Worm (Caenorhabditis elegans) whole organism, L1 larva: ENCODE data around the gene gst-30.

Experiments
- C04F5.9 ChIP-seq: sonication (generic microtip); optimal IDR thresholded peaks from 2 replicates; lab custom pipeline; 2016; ENCODE audit warnings: missing genetic modification characterization, missing compliant biosample characterization
- F16B12.6 ChIP-seq: fragments of 150-350 bp; optimal IDR thresholded peaks from 2 replicates; lab custom pipeline; 2014; ENCODE audit warnings: missing biosample characterization, missing genetic modification characterization
- Y116A8C.19 ChIP-seq: sonication (generic microtip); optimal IDR thresholded peaks from 2 replicates; lab custom pipeline; 2016; ENCODE audit warnings: missing compliant biosample characterization, missing genetic modification characterization, borderline replicate concordance
- alr-1 ChIP-seq: fragments of 200-800 bp; sonication (Bioruptor generic); optimal IDR thresholded peaks from 2 replicates; lab custom pipeline; 2018; ENCODE audit warnings: borderline replicate concordance, mild to moderate bottlenecking, missing genetic modification characterization, missing compliant biosample characterization
- ama-1 ChIP-seq: fragments of 150-350 bp; optimal IDR thresholded peaks from 2 replicates; lab custom pipeline; 2014
- ceh-63 ChIP-seq: fragments of 200-800 bp; sonication (Bioruptor generic); optimal IDR thresholded peaks from 2 replicates; lab custom pipeline; 2018; ENCODE audit warnings: mild to moderate bottlenecking, missing genetic modification characterization, missing compliant biosample characterization
- ceh-8 ChIP-seq: fragments of 200-800 bp; sonication (Bioruptor generic); optimal IDR thresholded peaks from 2 replicates; lab custom pipeline; 2018; ENCODE audit warnings: mild to moderate bottlenecking, missing genetic modification characterization, moderate library complexity, missing compliant biosample characterization
- ceh-88 ChIP-seq: fragments of 200-800 bp; sonication (Bioruptor generic); IDR thresholded peaks from 2 replicates; pipeline ENCODE4 v1.3.6; 2022; ENCODE audit warnings: missing genetic modification characterization, missing compliant biosample characterization
- dpl-1 ChIP-seq, 3 experiments: fragments of 150-350 bp in 2 of 3; sonication (generic microtip) in 1 of 3; optimal IDR thresholded peaks; 2 replicates each; lab custom pipeline; 2014 to 2017; ENCODE audit warnings: missing biosample characterization in 3 of 3, missing genetic modification characterization in 3 of 3, missing genetic modification reagents in 3 of 3
- dsc-1 ChIP-seq: sonication (generic microtip); optimal IDR thresholded peaks from 2 replicates; lab custom pipeline; 2016; ENCODE audit warnings: mild to moderate bottlenecking, missing genetic modification characterization, missing compliant biosample characterization
- efl-1 ChIP-seq, 4 experiments: fragments of 150-350 bp; optimal IDR thresholded peaks in 3 of 4; peaks in 1 of 4; 1 replicate in 1 of 4; 2 replicates in 3 of 4; lab custom pipeline; 2014; ENCODE audit warnings: missing biosample characterization in 2 of 4, missing genetic modification characterization in 2 of 4, missing genetic modification reagents in 2 of 4
- efl-3 ChIP-seq: fragments of 200-800 bp; sonication (Bioruptor generic); optimal IDR thresholded peaks from 2 replicates; lab custom pipeline; 2018; ENCODE audit warnings: mild to moderate bottlenecking, missing genetic modification characterization, missing compliant biosample characterization
- egl-27 ChIP-seq, 2 experiments: fragments of 150-350 bp in 1 of 2; sonication (generic microtip); optimal IDR thresholded peaks; 3 replicates each; lab custom pipeline; 2017 to 2018; ENCODE audit warnings: missing biosample characterization in 2 of 2, missing genetic modification characterization in 2 of 2, missing genetic modification reagents in 2 of 2
- elt-2 ChIP-seq: sonication (generic microtip); optimal IDR thresholded peaks from 2 replicates; lab custom pipeline; 2016; ENCODE audit warnings: missing genetic modification characterization, mild to moderate bottlenecking, inconsistent platforms, missing compliant biosample characterization, missing genetic modification reagents
- ets-5 ChIP-seq: fragments of 200-800 bp; sonication (Bioruptor generic); IDR thresholded peaks from 2 replicates; pipeline ENCODE4 v1.3.6; 2022; ENCODE audit warnings: missing genetic modification characterization, missing compliant biosample characterization
- hlh-17 ChIP-seq: fragments of 200-800 bp; sonication (Bioruptor generic); optimal IDR thresholded peaks from 2 replicates; lab custom pipeline; 2018; ENCODE audit warnings: missing genetic modification characterization, mild to moderate bottlenecking, missing compliant biosample characterization, moderate library complexity, borderline replicate concordance
- hlh-4 ChIP-seq: sonication (generic microtip); optimal IDR thresholded peaks from 2 replicates; lab custom pipeline; 2016; ENCODE audit warnings: mild to moderate bottlenecking, missing genetic modification characterization, missing compliant biosample characterization
- hpl-2 ChIP-seq: fragments of 150-350 bp; optimal IDR thresholded peaks from 2 replicates; lab custom pipeline; 2014; ENCODE audit warnings: missing biosample characterization, missing genetic modification reagents, missing genetic modification characterization
- isw-1 ChIP-seq: fragments of 200-800 bp; sonication (Bioruptor generic); IDR thresholded peaks from 2 replicates; pipeline ENCODE4 v1.3.6; 2022; ENCODE audit warnings: missing genetic modification characterization, missing compliant biosample characterization
- jun-1 ChIP-seq: fragments of 150-350 bp; optimal IDR thresholded peaks from 2 replicates; lab custom pipeline; 2014; ENCODE audit warnings: missing biosample characterization, missing genetic modification reagents, missing genetic modification characterization
- lin-15B ChIP-seq: fragments of 150-350 bp; sonication (generic microtip); optimal IDR thresholded peaks from 3 replicates; lab custom pipeline; 2014; ENCODE audit warnings: missing biosample characterization, missing genetic modification characterization
- lin-39 ChIP-seq: fragments of 150-350 bp; optimal IDR thresholded peaks from 2 replicates; lab custom pipeline; 2014; ENCODE audit warnings: missing biosample characterization, missing genetic modification reagents, missing genetic modification characterization
- lir-3 ChIP-seq: sonication (generic microtip); optimal IDR thresholded peaks from 2 replicates; lab custom pipeline; 2016; ENCODE audit warnings: mild to moderate bottlenecking, missing genetic modification characterization, moderate library complexity, missing compliant biosample characterization; ENCODE audit not compliant: poor library complexity
- mef-2 ChIP-seq: fragments of 150-350 bp; optimal IDR thresholded peaks from 2 replicates; lab custom pipeline; 2014; ENCODE audit warnings: missing biosample characterization, missing genetic modification characterization
- mep-1 ChIP-seq: fragments of 150-350 bp; optimal IDR thresholded peaks from 2 replicates; lab custom pipeline; 2014; ENCODE audit warnings: missing biosample characterization, missing genetic modification characterization
- nhr-12 ChIP-seq: sonication (generic microtip); optimal IDR thresholded peaks from 2 replicates; lab custom pipeline; 2017; ENCODE audit warnings: missing biosample characterization, missing genetic modification characterization
- nhr-20 ChIP-seq: sonication (generic microtip); optimal IDR thresholded peaks from 2 replicates; lab custom pipeline; 2016; ENCODE audit warnings: mild to moderate bottlenecking, missing genetic modification characterization, missing compliant biosample characterization
- nhr-47 ChIP-seq: sonication (generic microtip); optimal IDR thresholded peaks from 2 replicates; lab custom pipeline; 2016; ENCODE audit warnings: mild to moderate bottlenecking, missing genetic modification characterization, moderate library complexity, missing compliant biosample characterization
- nhr-71 ChIP-seq: sonication (generic microtip); optimal IDR thresholded peaks from 2 replicates; lab custom pipeline; 2016; ENCODE audit warnings: mild to moderate bottlenecking, missing genetic modification characterization, moderate library complexity, missing compliant biosample characterization
- nhr-77 ChIP-seq: fragments of 150-350 bp; optimal IDR thresholded peaks from 2 replicates; lab custom pipeline; 2014; ENCODE audit warnings: missing biosample characterization, missing genetic modification characterization
- nhr-84 ChIP-seq: sonication (generic microtip); optimal IDR thresholded peaks from 2 replicates; lab custom pipeline; 2017; ENCODE audit warnings: missing biosample characterization, missing genetic modification characterization
- nhr-85 ChIP-seq: sonication (generic microtip); peaks from one replicate; lab custom pipeline; 2016; ENCODE audit warnings: missing genetic modification characterization, inconsistent platforms, missing compliant biosample characterization
- nhr-90 ChIP-seq: sonication (generic microtip); optimal IDR thresholded peaks from 2 replicates; lab custom pipeline; 2016; ENCODE audit warnings: mild to moderate bottlenecking, missing genetic modification characterization, missing compliant biosample characterization; ENCODE audit not compliant: poor library complexity
- pag-3 ChIP-seq: sonication (generic microtip); optimal IDR thresholded peaks from 2 replicates; lab custom pipeline; 2017; ENCODE audit warnings: missing genetic modification characterization, mild to moderate bottlenecking, missing compliant biosample characterization, antibody characterized with exemption, borderline replicate concordance; ENCODE audit not compliant: insufficient read depth
- pax-3 ChIP-seq: fragments of 200-800 bp; sonication (Bioruptor generic); optimal IDR thresholded peaks from 2 replicates; lab custom pipeline; 2018; ENCODE audit warnings: mild to moderate bottlenecking, missing genetic modification characterization, moderate library complexity, missing compliant biosample characterization
- pqm-1 ChIP-seq: sonication (generic microtip); optimal IDR thresholded peaks from 3 replicates; lab custom pipeline; 2017; ENCODE audit warnings: missing biosample characterization, missing genetic modification characterization
- rnt-1 ChIP-seq: sonication (generic microtip); optimal IDR thresholded peaks from 2 replicates; lab custom pipeline; 2016; ENCODE audit warnings: mild to moderate bottlenecking, missing genetic modification characterization, moderate library complexity, missing compliant biosample characterization
- skn-1 ChIP-seq: fragments of 150-350 bp; optimal IDR thresholded peaks from 2 replicates; lab custom pipeline; 2014; ENCODE audit warnings: missing biosample characterization, missing genetic modification characterization
- snpc-4 ChIP-seq: fragments of 150-350 bp; optimal IDR thresholded peaks from 2 replicates; lab custom pipeline; 2014; ENCODE audit warnings: missing biosample characterization, missing genetic modification characterization
- snu-23 ChIP-seq: sonication (generic microtip); optimal IDR thresholded peaks from 2 replicates; lab custom pipeline; 2016; ENCODE audit warnings: missing genetic modification characterization, missing compliant biosample characterization
- sptf-1 ChIP-seq: fragments of 150-350 bp; optimal IDR thresholded peaks from 2 replicates; lab custom pipeline; 2014; ENCODE audit warnings: missing biosample characterization, missing genetic modification characterization
- swsn-7 ChIP-seq: sonication (generic microtip); optimal IDR thresholded peaks from 2 replicates; lab custom pipeline; 2016; ENCODE audit warnings: missing genetic modification characterization, missing compliant biosample characterization
- tbx-2 ChIP-seq: sonication (generic microtip); optimal IDR thresholded peaks from 2 replicates; lab custom pipeline; 2016; ENCODE audit warnings: missing genetic modification characterization, missing compliant biosample characterization
- tlp-1 ChIP-seq: fragments of 150-350 bp; optimal IDR thresholded peaks from 2 replicates; lab custom pipeline; 2014; ENCODE audit warnings: missing biosample characterization, missing genetic modification characterization
- unc-130 ChIP-seq: fragments of 150-350 bp; optimal IDR thresholded peaks from 2 replicates; lab custom pipeline; 2017; ENCODE audit warnings: missing biosample characterization, missing genetic modification characterization, inconsistent platforms
- unc-62 ChIP-seq: fragments of 150-350 bp; optimal IDR thresholded peaks from 2 replicates; lab custom pipeline; 2014; ENCODE audit warnings: missing biosample characterization, missing genetic modification reagents, missing genetic modification characterization
- unc-86 ChIP-seq: sonication (generic microtip); optimal IDR thresholded peaks from 2 replicates; lab custom pipeline; 2016; ENCODE audit warnings: missing genetic modification characterization, missing compliant biosample characterization
- unc-98 ChIP-seq: fragments of 200-800 bp; sonication (Bioruptor generic); IDR thresholded peaks from 2 replicates; pipeline ENCODE4 v1.3.6; 2022; ENCODE audit warnings: missing genetic modification characterization, missing compliant biosample characterization
- vab-15 ChIP-seq: sonication (generic microtip); optimal IDR thresholded peaks from 2 replicates; lab custom pipeline; 2017; ENCODE audit warnings: missing genotype, mild to moderate bottlenecking, missing genetic modification characterization, missing compliant biosample characterization
- xbp-1 ChIP-seq: sonication (generic microtip); optimal IDR thresholded peaks from 2 replicates; lab custom pipeline; 2016; ENCODE audit warnings: missing genetic modification characterization, missing compliant biosample characterization
- zag-1 ChIP-seq: fragments of 150-350 bp; optimal IDR thresholded peaks from 2 replicates; lab custom pipeline; 2014; ENCODE audit warnings: missing biosample characterization, missing genetic modification characterization

gst-30 gene

ce11 chrII:4948118-4948517 lies 13.3 kb upstream of the gst-30 start:
- TF ChIP-seq nhr-85 (tag; lab: Kevin White, UChicago) (peak; percentile 59), ama-1 (no peak), elt-2 (tag; lab: Kevin White, UChicago) (peak; percentile 7), C04F5.9 (no peak)

ce11 chrII:4946775-4947174 lies 11.9 kb upstream of the gst-30 start:
- TF ChIP-seq xbp-1 (no peak), unc-130 (no peak), alr-1 (tag; lab: Kevin White, UChicago) (no peak), mef-2 (tag; lab: Kevin White, UChicago) (no peak), nhr-90 (tag; lab: Kevin White, UChicago) (no peak), lin-15B (tag; lab: Kevin White, UChicago) (no peak), swsn-7 (tag; lab: Kevin White, UChicago) (no peak), ceh-63 (no peak), ets-5 (no peak), Y116A8C.19 (tag; lab: Kevin White, UChicago) (no peak), vab-15 (tag; lab: Kevin White, UChicago) (no peak), pax-3 (tag; lab: Kevin White, UChicago) (no peak), isw-1 (GFP tag; lab: Robert Waterston, UW) (no peak), ceh-8 (GFP tag; lab: Kevin White, UChicago) (no peak), lir-3 (no peak), nhr-71 (tag; lab: Kevin White, UChicago) (peak; percentile 6), pqm-1 (tag; lab: Kevin White, UChicago) (no peak), ama-1 (no peak), unc-98 (GFP tag; lab: Robert Waterston, UW) (no peak), elt-2 (tag; lab: Kevin White, UChicago) (no peak), nhr-84 (tag; lab: Kevin White, UChicago) (no peak), egl-27 (tag; optimal IDR thresholded peaks at IDR 0.05; lab: Kevin White, UChicago) (no peak), nhr-47 (tag; lab: Kevin White, UChicago) (no peak), ceh-88 (GFP tag; lab: Robert Waterston, UW) (no peak), tbx-2 (no peak), nhr-77 (tag; lab: Kevin White, UChicago) (no peak), nhr-12 (tag; lab: Kevin White, UChicago) (no peak), efl-3 (GFP tag; lab: Kevin White, UChicago) (no peak), zag-1 (tag; lab: Kevin White, UChicago) (no peak), hlh-17 (GFP tag; lab: Kevin White, UChicago) (no peak), jun-1 (tag; lab: Kevin White, UChicago) (no peak), snpc-4 (tag; lab: Kevin White, UChicago) (no peak), hpl-2 (GFP tag; lab: Kevin White, UChicago) (no peak), efl-1 (optimal IDR thresholded peaks at IDR 0.05; lab: Kevin White, UChicago) (peak; percentile 31 to 43), efl-1 (GFP tag; optimal IDR thresholded peaks at IDR 0.05 in 1 of 2; lab: Kevin White, UChicago) (peak; percentile 49 to 88), hlh-4 (tag; lab: Kevin White, UChicago) (no peak), sptf-1 (tag; lab: Kevin White, UChicago) (no peak), lin-39 (tag; lab: Kevin White, UChicago) (no peak), mep-1 (tag; lab: Kevin White, UChicago) (peak; percentile 38), pag-3 (tag; lab: Kevin White, UChicago) (no peak), dsc-1 (tag; lab: Kevin White, UChicago) (no peak), F16B12.6 (tag; lab: Kevin White, UChicago) (peak; percentile 84), dpl-1 (GFP tag; optimal IDR thresholded peaks at IDR 0.05; lab: Kevin White, UChicago) (peak in 2 of 3 experiments; percentile 39 to 40), nhr-20 (tag; lab: Kevin White, UChicago) (no peak), snu-23 (GFP tag; lab: Kevin White, UChicago) (peak; percentile 40), tlp-1 (tag; lab: Kevin White, UChicago) (no peak), nhr-85 (tag; lab: Kevin White, UChicago) (no peak), skn-1 (tag; lab: Kevin White, UChicago) (peak; percentile 16), rnt-1 (peak; percentile 12), unc-86 (no peak), unc-62 (GFP tag; lab: Kevin White, UChicago) (no peak)
